Fruit fly (Drosophila melanogaster) whole organism, embryonic: Measurements from ENCODE around the gene CG8668.

Experiments
- Abd-B ChIP-seq: fragments of 200-800 bp; sonication (Bioruptor generic); optimal IDR thresholded peaks from 2 replicates; lab custom pipeline; 2018; ENCODE audit warnings: missing biosample characterization, mild to moderate bottlenecking, missing genetic modification characterization, moderate library complexity
- Ada2b ChIP-seq: fragments of 200-800 bp; sonication (Bioruptor generic); IDR thresholded peaks from 2 replicates; pipeline ENCODE4 v1.3.6; 2022; ENCODE audit warnings: missing biosample characterization, missing genetic modification characterization
- Aef1 ChIP-seq: fragments of 200-800 bp; sonication (Bioruptor generic); IDR thresholded peaks from 3 replicates; pipeline ENCODE4 v1.3.6; 2022; ENCODE audit warnings: missing biosample characterization, missing genetic modification characterization
- Atf-2 ChIP-seq: fragments of 200-800 bp; sonication (Bioruptor generic); optimal IDR thresholded peaks from 2 replicates; lab custom pipeline; 2016; ENCODE audit warnings: missing biosample characterization, missing genetic modification characterization
- Atf6 ChIP-seq: fragments of 200-800 bp; sonication (Bioruptor generic); IDR thresholded peaks from 2 replicates; pipeline ENCODE4 v1.3.6; 2022; ENCODE audit warnings: missing biosample characterization, missing genetic modification characterization
- Bteb2 ChIP-seq: fragments of 200-800 bp; sonication (Bioruptor generic); optimal IDR thresholded peaks from 2 replicates; lab custom pipeline; 2016; ENCODE audit warnings: missing biosample characterization, missing genetic modification characterization
- C15 ChIP-seq: fragments of 200-800 bp; sonication (Bioruptor generic); IDR thresholded peaks from 3 replicates; pipeline ENCODE4 v1.3.6; 2022; ENCODE audit warnings: missing biosample characterization, missing genetic modification characterization
- CG10654 ChIP-seq: fragments of 200-800 bp; sonication (Bioruptor generic); optimal IDR thresholded peaks from 2 replicates; lab custom pipeline; 2016; ENCODE audit warnings: missing biosample characterization, missing genetic modification characterization
- CG11695 ChIP-seq: fragments of 200-800 bp; sonication (Bioruptor generic); IDR thresholded peaks from 3 replicates; pipeline ENCODE4 v1.3.6; 2022; ENCODE audit warnings: missing biosample characterization, missing genetic modification characterization
- CG12744 ChIP-seq: fragments of 200-800 bp; sonication (Bioruptor generic); optimal IDR thresholded peaks from 2 replicates; lab custom pipeline; 2016; ENCODE audit warnings: missing biosample characterization, missing genetic modification characterization
- CG12942 ChIP-seq: fragments of 200-800 bp; sonication (Bioruptor generic); optimal IDR thresholded peaks from 3 replicates; lab custom pipeline; 2016; ENCODE audit warnings: missing biosample characterization, missing genetic modification characterization
- CG1647 ChIP-seq: fragments of 200-800 bp; sonication (Bioruptor generic); optimal IDR thresholded peaks from 3 replicates; lab custom pipeline; 2016; ENCODE audit warnings: missing biosample characterization, missing genetic modification characterization
- CG17612 ChIP-seq: fragments of 200-800 bp; sonication (Bioruptor generic); IDR thresholded peaks from 2 replicates; pipeline ENCODE4 v1.3.6; 2022; ENCODE audit warnings: missing biosample characterization, missing genetic modification characterization
- CG17829 ChIP-seq: fragments of 200-800 bp; optimal IDR thresholded peaks from 2 replicates; lab custom pipeline; 2019; ENCODE audit warnings: missing biosample characterization, mild to moderate bottlenecking, missing genetic modification characterization, moderate library complexity
- CG18476 ChIP-seq: fragments of 200-800 bp; sonication (Bioruptor generic); optimal IDR thresholded peaks from 2 replicates; lab custom pipeline; 2016; ENCODE audit warnings: missing biosample characterization, mild to moderate bottlenecking, missing genetic modification characterization
- CG2202 ChIP-seq: fragments of 200-800 bp; sonication (Bioruptor generic); optimal IDR thresholded peaks from 2 replicates; lab custom pipeline; 2018; ENCODE audit warnings: missing biosample characterization, mild to moderate bottlenecking, missing genetic modification characterization
- CG30020 ChIP-seq: fragments of 200-800 bp; optimal IDR thresholded peaks from 2 replicates; lab custom pipeline; 2019; ENCODE audit warnings: missing biosample characterization, mild to moderate bottlenecking, missing genetic modification characterization, moderate library complexity
- CG3163 ChIP-seq: fragments of 200-800 bp; sonication (Bioruptor generic); optimal IDR thresholded peaks from 3 replicates; lab custom pipeline; 2016; ENCODE audit warnings: missing biosample characterization, missing genetic modification characterization
- CG34376 ChIP-seq: fragments of 200-800 bp; sonication (Bioruptor generic); optimal IDR thresholded peaks from 2 replicates; lab custom pipeline; 2018; ENCODE audit warnings: missing biosample characterization, mild to moderate bottlenecking, missing genetic modification characterization
- CG3847 ChIP-seq: fragments of 200-800 bp; sonication (Bioruptor generic); IDR thresholded peaks from 2 replicates; pipeline ENCODE4 v1.3.6; 2022; ENCODE audit warnings: missing biosample characterization, missing genetic modification characterization
- CG8290 ChIP-seq, 3 experiments: fragments of 200-800 bp; sonication (Bioruptor generic); optimal IDR thresholded peaks; 2 replicates each; lab custom pipeline; 2016 to 2019; ENCODE audit warnings: missing biosample characterization in 3 of 3, missing genetic modification characterization in 3 of 3, mild to moderate bottlenecking in 2 of 3, moderate library complexity in 1 of 3
- CG9609 ChIP-seq: fragments of 200-800 bp; sonication (Bioruptor generic); optimal IDR thresholded peaks from 3 replicates; lab custom pipeline; 2016; ENCODE audit warnings: missing biosample characterization, missing genetic modification characterization
- CHES-1-like ChIP-seq: fragments of 200-800 bp; sonication (Bioruptor generic); optimal IDR thresholded peaks from 2 replicates; lab custom pipeline; 2016; ENCODE audit warnings: missing biosample characterization, missing genetic modification characterization
- D19A ChIP-seq: fragments of 200-800 bp; optimal IDR thresholded peaks from 3 replicates; lab custom pipeline; 2019; ENCODE audit warnings: missing biosample characterization, mild to moderate bottlenecking, missing genetic modification characterization, moderate library complexity
- Doc2 ChIP-seq: fragments of 200-800 bp; sonication (Bioruptor generic); IDR thresholded peaks from 2 replicates; pipeline ENCODE4 v1.3.6; 2022; ENCODE audit warnings: missing biosample characterization, missing genetic modification characterization
- Dref ChIP-seq: fragments of 200-800 bp; sonication (Bioruptor generic); IDR thresholded peaks from 2 replicates; pipeline ENCODE4 v1.3.6; 2022; ENCODE audit warnings: missing biosample characterization, missing genetic modification characterization
- E2f1 ChIP-seq: fragments of 200-800 bp; sonication (Bioruptor generic); IDR thresholded peaks from 2 replicates; pipeline ENCODE4 v1.3.6; 2022; ENCODE audit warnings: missing biosample characterization, missing genetic modification characterization
- Fer3 ChIP-seq: fragments of 200-800 bp; sonication (Bioruptor generic); optimal IDR thresholded peaks from 2 replicates; lab custom pipeline; 2018; ENCODE audit warnings: missing biosample characterization, mild to moderate bottlenecking, missing genetic modification characterization, moderate library complexity
- Gsc ChIP-seq: fragments of 200-800 bp; sonication (Bioruptor generic); IDR thresholded peaks from 2 replicates; pipeline ENCODE4 v1.3.6; 2022; ENCODE audit warnings: missing biosample characterization, missing genetic modification characterization
- Hmx ChIP-seq: fragments of 200-800 bp; sonication (Bioruptor generic); optimal IDR thresholded peaks from 2 replicates; lab custom pipeline; 2016; ENCODE audit warnings: missing biosample characterization, missing genetic modification characterization
- Hr78 ChIP-seq, 2 experiments: fragments of 200-800 bp in 1 of 2; fragments of >200 bp in 1 of 2; sonication (Bioruptor generic) in 1 of 2; optimal IDR thresholded peaks; 2 replicates each; lab custom pipeline; 2017 to 2019; ENCODE audit warnings: missing biosample characterization in 2 of 2, missing genetic modification characterization in 2 of 2, mild to moderate bottlenecking in 1 of 2, moderate library complexity in 1 of 2
- MBD-R2 ChIP-seq: fragments of 200-800 bp; sonication (Bioruptor generic); IDR thresholded peaks from 2 replicates; pipeline ENCODE4 v1.3.6; 2022; ENCODE audit warnings: missing biosample characterization, missing genetic modification characterization
- Mad ChIP-seq: fragments of 200-800 bp; sonication (Bioruptor generic); optimal IDR thresholded peaks from 2 replicates; lab custom pipeline; 2016; ENCODE audit warnings: missing biosample characterization, missing genetic modification characterization
- Med ChIP-seq: fragments of 200-800 bp; sonication (Bioruptor generic); peaks from one replicate; lab custom pipeline; 2016; ENCODE audit warnings: missing biosample characterization, missing genetic modification characterization, mild to moderate bottlenecking, inconsistent platforms, moderate library complexity
- Spps ChIP-seq: fragments of 200-800 bp; sonication (Bioruptor generic); optimal IDR thresholded peaks from 2 replicates; lab custom pipeline; 2018; ENCODE audit warnings: missing biosample characterization, mild to moderate bottlenecking, missing genetic modification characterization
- Sry-δ ChIP-seq: fragments of 200-800 bp; sonication (Bioruptor generic); optimal IDR thresholded peaks from 2 replicates; lab custom pipeline; 2016; ENCODE audit warnings: missing biosample characterization, missing genetic modification characterization
- Vsx1 ChIP-seq: fragments of 200-800 bp; sonication (Bioruptor generic); optimal IDR thresholded peaks from 2 replicates; lab custom pipeline; 2017; ENCODE audit warnings: missing biosample characterization, mild to moderate bottlenecking, missing genetic modification characterization, missing genetic modification reagents
- Xrp1 ChIP-seq: fragments of 200-800 bp; sonication (Bioruptor generic); IDR thresholded peaks from 2 replicates; pipeline ENCODE4 v1.3.6; 2022; ENCODE audit warnings: missing biosample characterization, missing genetic modification characterization
- al ChIP-seq: fragments of 200-800 bp; sonication (Bioruptor generic); IDR thresholded peaks from 2 replicates; pipeline ENCODE4 v1.3.6; 2022; ENCODE audit warnings: missing biosample characterization, missing genetic modification characterization
- chm ChIP-seq: fragments of 200-800 bp; sonication (Bioruptor generic); IDR thresholded peaks from 2 replicates; pipeline ENCODE4 v1.3.6; 2022; ENCODE audit warnings: missing biosample characterization, missing genetic modification characterization
- esg ChIP-seq: fragments of 200-800 bp; sonication (Bioruptor generic); conservative IDR thresholded peaks from 2 replicates; pipeline ENCODE4 v1.3.6; 2022; ENCODE audit warnings: missing biosample characterization, missing genetic modification characterization
- fd96Cb ChIP-seq: fragments of 200-800 bp; sonication (Bioruptor generic); optimal IDR thresholded peaks from 2 replicates; lab custom pipeline; 2018; ENCODE audit warnings: missing biosample characterization, mild to moderate bottlenecking, missing genetic modification characterization, moderate library complexity
- ftz-f1 ChIP-seq: fragments of 200-800 bp; sonication (Bioruptor generic); optimal IDR thresholded peaks from 2 replicates; lab custom pipeline; 2016; ENCODE audit warnings: missing biosample characterization, missing genetic modification characterization
- gfzf ChIP-seq: fragments of 200-800 bp; sonication (Bioruptor generic); optimal IDR thresholded peaks from 2 replicates; lab custom pipeline; 2016; ENCODE audit warnings: missing biosample characterization, mild to moderate bottlenecking, missing genetic modification characterization, moderate library complexity
- gsb ChIP-seq: fragments of 200-800 bp; sonication (Bioruptor generic); IDR thresholded peaks from 2 replicates; pipeline ENCODE4 v1.3.6; 2022; ENCODE audit warnings: missing biosample characterization, missing genetic modification characterization
- kni ChIP-seq: fragments of 200-800 bp; sonication (Bioruptor generic); optimal IDR thresholded peaks from 3 replicates; lab custom pipeline; 2017; ENCODE audit warnings: mild to moderate bottlenecking, missing biosample characterization, missing genetic modification reagents, missing genetic modification characterization
- mirr ChIP-seq: fragments of 200-800 bp; sonication (Bioruptor generic); optimal IDR thresholded peaks from 3 replicates; lab custom pipeline; 2018; ENCODE audit warnings: missing biosample characterization, mild to moderate bottlenecking, missing genetic modification characterization
- mld ChIP-seq: fragments of 200-800 bp; sonication (Bioruptor generic); IDR thresholded peaks from 3 replicates; pipeline ENCODE4 v1.3.6; 2022; ENCODE audit warnings: missing biosample characterization, missing genetic modification characterization; ENCODE audit not compliant: partially characterized antibody
- run ChIP-seq: fragments of 200-800 bp; sonication (Bioruptor generic); optimal IDR thresholded peaks from 3 replicates; lab custom pipeline; 2018; ENCODE audit warnings: missing biosample characterization, mild to moderate bottlenecking, missing genetic modification characterization
- sens ChIP-seq: fragments of 200-800 bp; sonication (Bioruptor generic); peaks from one replicate; lab custom pipeline; 2016; ENCODE audit warnings: missing biosample characterization, missing genetic modification characterization
- stwl ChIP-seq: fragments of 200-800 bp; sonication (Bioruptor generic); optimal IDR thresholded peaks from 3 replicates; lab custom pipeline; 2018; ENCODE audit warnings: missing biosample characterization, mild to moderate bottlenecking, missing genetic modification characterization, moderate library complexity
- zfh1 ChIP-seq: fragments of 200-800 bp; sonication (Bioruptor generic); IDR thresholded peaks from 3 replicates; pipeline ENCODE4 v1.3.6; 2022; ENCODE audit warnings: missing biosample characterization, missing genetic modification characterization

The CG8668 gene

DNA sequence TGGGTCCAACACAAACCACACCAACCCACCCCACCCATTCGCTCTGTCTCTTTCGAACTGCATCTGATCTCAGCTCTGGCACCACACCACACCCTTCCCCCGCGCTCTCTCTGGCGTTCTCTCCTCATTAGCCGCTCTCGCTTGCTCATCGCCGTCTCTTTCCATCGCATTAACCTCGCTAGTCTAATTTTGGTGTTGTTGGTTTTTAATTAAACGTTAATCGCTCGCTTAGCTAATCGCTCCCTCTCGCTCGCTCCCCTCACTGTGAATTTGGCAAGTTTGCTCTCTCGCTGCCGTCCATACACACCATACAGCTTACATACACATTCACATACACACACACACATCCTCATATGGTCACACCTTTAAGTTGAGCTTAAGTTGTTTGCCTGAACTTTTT lies 22.7 kb upstream of the CG8668 start:
- TF ChIP-seq gfzf (GFP tag; lab: Kevin White, UChicago) (no peak), CG34376 (GFP tag; lab: Kevin White, UChicago) (no peak), Abd-B (GFP tag; lab: Kevin White, UChicago) (no peak), zfh1 (GFP tag; lab: Robert Waterston, UW) (no peak), Dref (no peak), Xrp1 (GFP tag; lab: Robert Waterston, UW) (no peak), Atf-2 (no peak), CG8290 (GFP tag; optimal IDR thresholded peaks at IDR 0.05; lab: Kevin White, UChicago) (no peak), CG8290 (tag; optimal IDR thresholded peaks at IDR 0.05; lab: Kevin White, UChicago) (no peak), ftz-f1 (GFP tag; lab: Kevin White, UChicago) (peak; percentile 61), CHES-1-like (no peak), CG9609 (no peak), Vsx1 (GFP tag; lab: Kevin White, UChicago) (peak; percentile 99), CG10654 (GFP tag; lab: Kevin White, UChicago) (no peak), fd96Cb (tag; lab: Kevin White, UChicago) (no peak), run (tag; lab: Kevin White, UChicago) (no peak), CG2202 (tag; lab: Kevin White, UChicago) (no peak), sens (GFP tag; lab: Kevin White, UChicago) (peak; percentile 41), Bteb2 (GFP tag; lab: Kevin White, UChicago) (no peak), CG18476 (GFP tag; lab: Kevin White, UChicago) (no peak), Sry-δ (no peak), esg (GFP tag; lab: Robert Waterston, UW) (no peak), Med (GFP tag; lab: Kevin White, UChicago) (peak; percentile 66), CG1647 (GFP tag; lab: Kevin White, UChicago) (no peak), Gsc (GFP tag; lab: Robert Waterston, UW) (no peak), Doc2 (GFP tag; lab: Robert Waterston, UW) (no peak), Hmx (GFP tag; lab: Kevin White, UChicago) (no peak), CG3847 (GFP tag; lab: Robert Waterston, UW) (no peak), Aef1 (peak; percentile 64; the same call in 2 of the 3 replicates), Hr78 (GFP tag; optimal IDR thresholded peaks at IDR 0.05; lab: Kevin White, UChicago) (peak in 1 of 2 experiments; percentile 79), stwl (no peak), al (GFP tag; lab: Robert Waterston, UW) (no peak), CG3163 (GFP tag; lab: Kevin White, UChicago) (peak; percentile 15), CG12942 (GFP tag; lab: Kevin White, UChicago) (no peak), gsb (GFP tag; lab: Robert Waterston, UW) (no peak; the same call in 1 of the 2 replicates), Fer3 (no peak), CG11695 (GFP tag; lab: Robert Waterston, UW) (no peak), kni (peak; percentile 63), CG17829 (no peak), CG12744 (GFP tag; lab: Kevin White, UChicago) (no peak), Ada2b (GFP tag; lab: Robert Waterston, UW) (no peak), D19A (no peak), CG17612 (GFP tag; lab: Robert Waterston, UW) (no peak), Atf6 (GFP tag; lab: Robert Waterston, UW) (0 out of 2 replicates have a peak, but pooled peaks have one; percentile 21), MBD-R2 (GFP tag; lab: Robert Waterston, UW) (0 out of 2 replicates have a peak, but pooled peaks have one; percentile 8), Mad (GFP tag; lab: Kevin White, UChicago) (no peak), C15 (GFP tag; lab: Robert Waterston, UW) (no peak), mld (no peak), E2f1 (no peak), Spps (no peak), chm (GFP tag; lab: Robert Waterston, UW) (no peak), CG30020 (tag; lab: Kevin White, UChicago) (no peak), mirr (no peak)
